Fruit fly (Drosophila melanogaster) whole organism, embryonic: ENCODE data around the gene MED22.

Source experiments
- Asciz ChIP-seq: fragments of 200-800 bp; sonication (Bioruptor generic); optimal IDR thresholded peaks from 2 replicates; lab custom pipeline; 2017; ENCODE audit warnings: missing biosample characterization, mild to moderate bottlenecking, missing genetic modification characterization, missing genetic modification reagents
- CG11504 ChIP-seq: fragments of 200-800 bp; sonication (Bioruptor generic); optimal IDR thresholded peaks from 3 replicates; lab custom pipeline; 2019; ENCODE audit warnings: missing biosample characterization, mild to moderate bottlenecking, missing genetic modification characterization, moderate library complexity
- CG11695 ChIP-seq: fragments of 200-800 bp; sonication (Bioruptor generic); IDR thresholded peaks from 3 replicates; pipeline ENCODE4 v1.3.6; 2022; ENCODE audit warnings: missing biosample characterization, missing genetic modification characterization
- CG12155 ChIP-seq: fragments of 200-800 bp; sonication (Bioruptor generic); optimal IDR thresholded peaks from 3 replicates; lab custom pipeline; 2016; ENCODE audit warnings: missing biosample characterization, missing genetic modification characterization
- CG1233 ChIP-seq: fragments of 200-800 bp; sonication (Bioruptor generic); optimal IDR thresholded peaks from 4 replicates; lab custom pipeline; 2018; ENCODE audit warnings: missing biosample characterization, mild to moderate bottlenecking, missing genetic modification characterization
- CG12659 ChIP-seq: fragments of 200-800 bp; sonication (Bioruptor generic); optimal IDR thresholded peaks from 3 replicates; lab custom pipeline; 2017; ENCODE audit warnings: mild to moderate bottlenecking, missing biosample characterization, missing genetic modification reagents, missing genetic modification characterization
- CG14860 ChIP-seq: fragments of 200-800 bp; sonication (Bioruptor generic); IDR thresholded peaks from 3 replicates; pipeline ENCODE4 v1.3.6; 2022; ENCODE audit warnings: missing biosample characterization, missing genetic modification characterization; ENCODE audit not compliant: partially characterized antibody
- CG15073 ChIP-seq: fragments of 200-800 bp; sonication (Bioruptor generic); optimal IDR thresholded peaks from 2 replicates; lab custom pipeline; 2016; ENCODE audit warnings: missing biosample characterization, missing genetic modification characterization
- CG15696 ChIP-seq: fragments of 200-800 bp; sonication (Bioruptor generic); optimal IDR thresholded peaks from 2 replicates; lab custom pipeline; 2019; ENCODE audit warnings: missing biosample characterization, mild to moderate bottlenecking, missing genetic modification characterization, moderate library complexity
- CG1603 ChIP-seq: fragments of 200-800 bp; sonication (Bioruptor generic); optimal IDR thresholded peaks from 2 replicates; lab custom pipeline; 2019; ENCODE audit warnings: missing biosample characterization, mild to moderate bottlenecking, missing genetic modification characterization, moderate library complexity
- CG18764 ChIP-seq: fragments of 200-800 bp; sonication (Bioruptor generic); optimal IDR thresholded peaks from 3 replicates; lab custom pipeline; 2016; ENCODE audit warnings: missing biosample characterization, missing genetic modification characterization
- CG2116 ChIP-seq: fragments of 200-800 bp; sonication (Bioruptor generic); optimal IDR thresholded peaks from 3 replicates; lab custom pipeline; 2018; ENCODE audit warnings: missing biosample characterization, mild to moderate bottlenecking, missing genetic modification characterization
- CG34376 ChIP-seq: fragments of 200-800 bp; sonication (Bioruptor generic); optimal IDR thresholded peaks from 2 replicates; lab custom pipeline; 2018; ENCODE audit warnings: missing biosample characterization, mild to moderate bottlenecking, missing genetic modification characterization
- CG43689 ChIP-seq: fragments of 200-800 bp; sonication (Bioruptor generic); IDR thresholded peaks from 2 replicates; pipeline ENCODE4 v1.3.6; 2022; ENCODE audit warnings: missing biosample characterization, missing genetic modification characterization
- CG6683 ChIP-seq: fragments of 200-800 bp; sonication (Bioruptor generic); optimal IDR thresholded peaks from 2 replicates; lab custom pipeline; 2017; ENCODE audit warnings: missing biosample characterization, mild to moderate bottlenecking, missing genetic modification characterization, missing genetic modification reagents
- CG8281 ChIP-seq: fragments of 200-800 bp; sonication (Bioruptor generic); optimal IDR thresholded peaks from 2 replicates; lab custom pipeline; 2018; ENCODE audit warnings: missing biosample characterization, mild to moderate bottlenecking, missing genetic modification characterization, moderate library complexity
- CG8290 ChIP-seq, 3 experiments: fragments of 200-800 bp; sonication (Bioruptor generic); optimal IDR thresholded peaks; 2 replicates each; lab custom pipeline; 2016 to 2019; ENCODE audit warnings: missing biosample characterization in 3 of 3, missing genetic modification characterization in 3 of 3, mild to moderate bottlenecking in 2 of 3, moderate library complexity in 1 of 3
- CG8359 ChIP-seq: fragments of 200-800 bp; sonication (Bioruptor generic); optimal IDR thresholded peaks from 2 replicates; lab custom pipeline; 2017; ENCODE audit warnings: missing biosample characterization, mild to moderate bottlenecking, missing genetic modification characterization, borderline replicate concordance
- CG8924 ChIP-seq: fragments of 200-800 bp; optimal IDR thresholded peaks from 3 replicates; lab custom pipeline; 2019; ENCODE audit warnings: missing biosample characterization, mild to moderate bottlenecking, missing genetic modification characterization, moderate library complexity
- CoRest ChIP-seq: fragments of 200-800 bp; sonication (Bioruptor generic); optimal IDR thresholded peaks from 3 replicates; lab custom pipeline; 2018; ENCODE audit warnings: missing biosample characterization, mild to moderate bottlenecking, missing genetic modification characterization, moderate library complexity
- CrebB ChIP-seq: fragments of 200-800 bp; sonication (Bioruptor generic); optimal IDR thresholded peaks from 3 replicates; lab custom pipeline; 2018; ENCODE audit warnings: missing biosample characterization, mild to moderate bottlenecking, missing genetic modification characterization
- ERR ChIP-seq: fragments of 200-800 bp; sonication (Bioruptor generic); optimal IDR thresholded peaks from 2 replicates; lab custom pipeline; 2016; ENCODE audit warnings: missing biosample characterization, missing genetic modification characterization
- Fer1 ChIP-seq: fragments of 200-800 bp; sonication (Bioruptor generic); optimal IDR thresholded peaks from 2 replicates; lab custom pipeline; 2017; ENCODE audit warnings: missing biosample characterization, mild to moderate bottlenecking, missing genetic modification characterization
- Fer2 ChIP-seq: fragments of 200-800 bp; sonication (Bioruptor generic); optimal IDR thresholded peaks from 2 replicates; lab custom pipeline; 2018; ENCODE audit warnings: missing biosample characterization, mild to moderate bottlenecking, missing genetic modification characterization, moderate library complexity
- Gsc ChIP-seq: fragments of 200-800 bp; sonication (Bioruptor generic); IDR thresholded peaks from 2 replicates; pipeline ENCODE4 v1.3.6; 2022; ENCODE audit warnings: missing biosample characterization, missing genetic modification characterization
- HLH54F ChIP-seq: fragments of 200-800 bp; sonication (Bioruptor generic); optimal IDR thresholded peaks from 3 replicates; lab custom pipeline; 2016; ENCODE audit warnings: missing biosample characterization, missing genetic modification characterization
- Mes4 ChIP-seq: fragments of 200-800 bp; sonication (Bioruptor generic); optimal IDR thresholded peaks from 2 replicates; lab custom pipeline; 2016; ENCODE audit warnings: missing biosample characterization, missing genetic modification characterization
- Mrtf ChIP-seq: fragments of 200-800 bp; sonication (Bioruptor generic); IDR thresholded peaks from 3 replicates; pipeline ENCODE4 v1.3.6; 2022; ENCODE audit warnings: missing biosample characterization, missing genetic modification characterization
- Nf-YC ChIP-seq: fragments of 200-800 bp; optimal IDR thresholded peaks from 3 replicates; lab custom pipeline; 2019; ENCODE audit warnings: missing biosample characterization, mild to moderate bottlenecking, missing genetic modification characterization, moderate library complexity
- NfI ChIP-seq: fragments of 200-800 bp; sonication (Bioruptor generic); optimal IDR thresholded peaks from 3 replicates; lab custom pipeline; 2018; ENCODE audit warnings: missing biosample characterization, mild to moderate bottlenecking, missing genetic modification characterization, moderate library complexity
- Sin3A ChIP-seq: fragments of >200 bp; optimal IDR thresholded peaks from 2 replicates; lab custom pipeline; 2018
- br ChIP-seq: fragments of >200 bp; optimal IDR thresholded peaks from 2 replicates; lab custom pipeline; 2017
- cad ChIP-seq: fragments of >200 bp; optimal IDR thresholded peaks from 2 replicates; lab custom pipeline; 2017; ENCODE audit warnings: missing biosample characterization, missing genetic modification characterization
- chinmo ChIP-seq: fragments of 200-800 bp; sonication (Bioruptor generic); IDR thresholded peaks from 4 replicates; pipeline ENCODE4 v1.3.6; 2022; ENCODE audit warnings: missing biosample characterization, missing genetic modification characterization; ENCODE audit not compliant: partially characterized antibody
- crol ChIP-seq: fragments of 200-800 bp; sonication (Bioruptor generic); IDR thresholded peaks from 2 replicates; pipeline ENCODE4 v1.3.6; 2022; ENCODE audit warnings: missing biosample characterization, missing genetic modification characterization
- cwo ChIP-seq: fragments of 200-800 bp; sonication (Bioruptor generic); optimal IDR thresholded peaks from 3 replicates; lab custom pipeline; 2017; ENCODE audit warnings: missing biosample characterization, missing genetic modification characterization, mild to moderate bottlenecking, moderate library complexity, missing genetic modification reagents
- da ChIP-seq: fragments of 200-800 bp; sonication (Bioruptor generic); optimal IDR thresholded peaks from 2 replicates; lab custom pipeline; 2016; ENCODE audit warnings: missing biosample characterization, missing genetic modification characterization
- exex ChIP-seq: fragments of 200-800 bp; sonication (Bioruptor generic); optimal IDR thresholded peaks from 4 replicates; lab custom pipeline; 2018; ENCODE audit warnings: missing biosample characterization, mild to moderate bottlenecking, missing genetic modification characterization, moderate library complexity
- fu2 ChIP-seq: fragments of 200-800 bp; sonication (Bioruptor generic); optimal IDR thresholded peaks from 2 replicates; lab custom pipeline; 2016; ENCODE audit warnings: missing biosample characterization, missing genetic modification characterization
- grau ChIP-seq: fragments of 200-800 bp; optimal IDR thresholded peaks from 3 replicates; lab custom pipeline; 2019; ENCODE audit warnings: missing biosample characterization, mild to moderate bottlenecking, missing genetic modification characterization, moderate library complexity
- grn ChIP-seq: fragments of 200-800 bp; sonication (Bioruptor generic); optimal IDR thresholded peaks from 3 replicates; lab custom pipeline; 2017; ENCODE audit warnings: missing biosample characterization, missing genetic modification characterization
- jumu ChIP-seq: fragments of 200-800 bp; sonication (Bioruptor generic); optimal IDR thresholded peaks from 3 replicates; lab custom pipeline; 2016; ENCODE audit warnings: missing biosample characterization, missing genetic modification characterization
- peb ChIP-seq: fragments of 200-800 bp; sonication (Bioruptor generic); IDR thresholded peaks from 2 replicates; pipeline ENCODE4 v1.3.6; 2022; ENCODE audit warnings: missing biosample characterization, missing genetic modification characterization
- prd ChIP-seq, 3 experiments: fragments of >200 bp in 2 of 3; fragments of 200-800 bp in 1 of 3; sonication (Bioruptor generic) in 1 of 3; optimal IDR thresholded peaks in 2 of 3; IDR thresholded peaks in 1 of 3; 2 replicates in 2 of 3; 3 replicates in 1 of 3; pipeline versions ENCODE4 v1.3.6 to Lab custom; 2017 to 2022; ENCODE audit warnings: missing biosample characterization in 1 of 3, missing genetic modification characterization in 1 of 3
- pros ChIP-seq: fragments of 200-800 bp; sonication (Bioruptor generic); optimal IDR thresholded peaks from 3 replicates; lab custom pipeline; 2019; ENCODE audit warnings: missing biosample characterization, mild to moderate bottlenecking, missing genetic modification characterization, moderate library complexity
- slbo ChIP-seq: fragments of 200-800 bp; sonication (Bioruptor generic); IDR thresholded peaks from 2 replicates; pipeline ENCODE4 v1.3.6; 2022; ENCODE audit warnings: missing biosample characterization, missing genetic modification characterization
- usp ChIP-seq: fragments of >200 bp; optimal IDR thresholded peaks from 2 replicates; lab custom pipeline; 2017; ENCODE audit warnings: missing biosample characterization, missing genetic modification characterization
- vnd ChIP-seq: fragments of 200-800 bp; sonication (Bioruptor generic); IDR thresholded peaks from 3 replicates; pipeline ENCODE4 v1.3.6; 2022; ENCODE audit warnings: missing biosample characterization, missing genetic modification characterization; ENCODE audit not compliant: partially characterized antibody
- wek ChIP-seq: fragments of 200-800 bp; sonication (Bioruptor generic); optimal IDR thresholded peaks from 3 replicates; lab custom pipeline; 2018; ENCODE audit warnings: missing biosample characterization, mild to moderate bottlenecking, missing genetic modification characterization, moderate library complexity
- z ChIP-seq: fragments of 200-800 bp; sonication (Bioruptor generic); IDR thresholded peaks from 3 replicates; pipeline ENCODE4 v1.3.6; 2022; ENCODE audit warnings: missing biosample characterization, missing genetic modification characterization

The MED22 gene

dm6 chrX:946162-946561 is 18.2 kb downstream of the MED22 start (continued):
- no peak for TF ChIP-seq CG1233 (GFP tag; lab: Kevin White, UChicago)
- no peak for TF ChIP-seq usp (GFP tag; lab: Kevin White, UChicago)
- TF ChIP-seq Gsc: no peak
- peak; percentile 98 for TF ChIP-seq grn
- TF ChIP-seq wek (GFP tag; lab: Kevin White, UChicago): no peak
- TF ChIP-seq ERR: peak; percentile 68
- TF ChIP-seq br (lab: Kevin White, UChicago): no peak
- TF ChIP-seq vnd (GFP tag; lab: Robert Waterston, UW): 0 out of 3 replicates have a peak, but pooled peaks have one; percentile 41
- TF ChIP-seq CG8924 (tag; lab: Kevin White, UChicago): no peak
- no peak for TF ChIP-seq CG18764 (GFP tag; lab: Kevin White, UChicago)
- no peak for TF ChIP-seq NfI (GFP tag; lab: Kevin White, UChicago)
- no peak for TF ChIP-seq grau
- TF ChIP-seq CG15696: no peak
- TF ChIP-seq CG8290 (GFP tag; optimal IDR thresholded peaks at IDR 0.05; lab: Kevin White, UChicago): no peak
- TF ChIP-seq CG8290 (tag; optimal IDR thresholded peaks at IDR 0.05; lab: Kevin White, UChicago): no peak
- TF ChIP-seq CG34376 (GFP tag; lab: Kevin White, UChicago): peak; percentile 51
- TF ChIP-seq Asciz (GFP tag; lab: Kevin White, UChicago): no peak
- no peak for TF ChIP-seq Sin3A (lab: Kevin White, UChicago)
- TF ChIP-seq HLH54F (GFP tag; lab: Kevin White, UChicago): no peak
- TF ChIP-seq fu2: no peak
- TF ChIP-seq CG2116 (GFP tag; lab: Kevin White, UChicago): no peak
- no peak for TF ChIP-seq slbo
- TF ChIP-seq CG15073: no peak
- no peak for TF ChIP-seq crol (GFP tag; lab: Robert Waterston, UW)
- no peak for TF ChIP-seq Fer1 (GFP tag; lab: Kevin White, UChicago)
- peak; percentile 74 for TF ChIP-seq exex
- TF ChIP-seq CG8359 (GFP tag; lab: Kevin White, UChicago): no peak
- no peak for TF ChIP-seq cad
- TF ChIP-seq chinmo (GFP tag; lab: Robert Waterston, UW): 0 out of 4 replicates have a peak, but pooled peaks have one; percentile 45
- TF ChIP-seq jumu (GFP tag; lab: Kevin White, UChicago): no peak
- no peak for TF ChIP-seq CG1603 (tag; lab: Kevin White, UChicago)
- no peak for TF ChIP-seq CG6683 (GFP tag; lab: Kevin White, UChicago)
- TF ChIP-seq Nf-YC: no peak
- TF ChIP-seq Fer2 (tag; lab: Kevin White, UChicago): no peak
- 0 out of 3 replicates have a peak, but pooled peaks have one; percentile 19 for TF ChIP-seq z (GFP tag; lab: Robert Waterston, UW)
- TF ChIP-seq CG43689: no peak
- TF ChIP-seq Mrtf: no peak
- no peak for TF ChIP-seq Mes4 (GFP tag; lab: Kevin White, UChicago)
- TF ChIP-seq CG12155 (GFP tag; lab: Kevin White, UChicago): no peak
- no peak for TF ChIP-seq CG12659 (GFP tag; lab: Kevin White, UChicago)
- TF ChIP-seq, all 482 proteins: peak for 20

dm6 chrX:947450-948284 is 19.7 kb downstream of the MED22 start, which contains the start of gene CG3699:
Gene CG3699, minus strand, starts transcription at chrX:947500.
- TF ChIP-seq pros (GFP tag; lab: Kevin White, UChicago) (no peak), cwo (peak; percentile 64), CG14860 (GFP tag; lab: Robert Waterston, UW) (no peak), CoRest (tag; lab: Kevin White, UChicago) (peak; percentile 69), prd (optimal IDR thresholded peaks at IDR 0.05; lab: Kevin White, UChicago) (no peak), prd (GFP tag; IDR thresholded peaks at IDR 0.05; lab: Robert Waterston, UW) (0 out of 3 replicates have a peak, but pooled peaks have one; percentile 33), CrebB (peak; percentile 25), CG8281 (tag; lab: Kevin White, UChicago) (no peak), CG11695 (GFP tag; lab: Robert Waterston, UW) (peak; percentile 44; the same call in 1 of the 3 replicates), CG11504 (tag; lab: Kevin White, UChicago) (peak; percentile 66), peb (GFP tag; lab: Robert Waterston, UW) (no peak), da (GFP tag; lab: Kevin White, UChicago) (no peak)
